Fruit fly (Drosophila melanogaster): ENCODE data around the gene Pbp95.

Pbp95 gene

DNA sequence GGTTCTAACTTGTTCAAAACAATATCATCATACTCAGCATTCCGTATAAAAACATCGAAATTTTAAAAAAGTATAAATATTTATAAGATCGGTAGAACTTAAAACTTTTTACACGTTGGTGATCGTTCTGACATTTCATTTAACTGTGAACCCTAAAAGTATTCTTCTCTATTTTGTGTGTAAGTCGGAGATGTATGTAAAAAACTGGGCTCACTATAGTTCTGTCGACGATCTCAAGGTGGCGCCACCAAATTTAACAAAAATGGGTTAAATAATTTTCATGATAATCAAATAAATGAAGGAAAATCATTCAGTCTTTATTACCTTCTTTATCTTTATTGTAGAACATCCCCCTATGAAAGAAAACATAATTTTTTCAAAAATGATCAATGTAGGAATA is 32.2 kb upstream of the Pbp95 start (continued):
- no peak for TF ChIP-seq nerfin-1 (tag; optimal IDR thresholded peaks at IDR 0.05)
- no peak for TF ChIP-seq CG13894 (tag; optimal IDR thresholded peaks at IDR 0.05)
- no peak for TF ChIP-seq sens-2 (GFP tag; IDR thresholded peaks at IDR 0.05)
- no peak for TF ChIP-seq Sox102F (GFP tag; optimal IDR thresholded peaks at IDR 0.05)
- no peak for TF ChIP-seq Dp (GFP tag; optimal IDR thresholded peaks at IDR 0.05)
- no peak for TF ChIP-seq zfh1 (GFP tag; IDR thresholded peaks at IDR 0.05)
- no peak for TF ChIP-seq Ssrp (tag; optimal IDR thresholded peaks at IDR 0.05)
- peak; percentile 32; the same call in 1 of the 3 replicates for TF ChIP-seq knrl (GFP tag; IDR thresholded peaks at IDR 0.05; ENCODE audit: partially characterized antibody)
- no peak for TF ChIP-seq lov (optimal IDR thresholded peaks at IDR 0.05)
- TF ChIP-seq lov (GFP tag; IDR thresholded peaks at IDR 0.05) = no peak
- TF ChIP-seq gcm (GFP tag; optimal IDR thresholded peaks at IDR 0.05) = no peak
- TF ChIP-seq CG6254 (GFP tag; optimal IDR thresholded peaks at IDR 0.05) = no peak
- peak; percentile 7 for TF ChIP-seq sens (GFP tag)
- no peak for TF ChIP-seq jumu (GFP tag; optimal IDR thresholded peaks at IDR 0.05)
- TF ChIP-seq CG7839 (tag; optimal IDR thresholded peaks at IDR 0.05) = peak; percentile 16
- TF ChIP-seq CTCF (GFP tag; optimal IDR thresholded peaks at IDR 0.05) = peak; percentile 96
- no peak for TF ChIP-seq CG2116 (GFP tag; optimal IDR thresholded peaks at IDR 0.05)
- TF ChIP-seq CG12219 (GFP tag; optimal IDR thresholded peaks at IDR 0.05) = no peak
- peak; percentile 16 for TF ChIP-seq CG1603 (tag; optimal IDR thresholded peaks at IDR 0.05)
- TF ChIP-seq CG14441 (GFP tag; IDR thresholded peaks at IDR 0.05) = no peak
- TF ChIP-seq CG16815 (GFP tag; optimal IDR thresholded peaks at IDR 0.05) = no peak
- TF ChIP-seq CG8359 (GFP tag; optimal IDR thresholded peaks at IDR 0.05; ENCODE audit: borderline replicate concordance) = no peak
- TF ChIP-seq CG32767 (GFP tag; IDR thresholded peaks at IDR 0.05) = no peak
- TF ChIP-seq Camta (GFP tag; optimal IDR thresholded peaks at IDR 0.05) = no peak
- TF ChIP-seq CG7928 (GFP tag; optimal IDR thresholded peaks at IDR 0.05) = no peak
- TF ChIP-seq CG7963 (GFP tag; IDR thresholded peaks at IDR 0.05; ENCODE audit: partially characterized antibody) = no peak
- no peak for TF ChIP-seq schlank (tag; optimal IDR thresholded peaks at IDR 0.05)
- no peak for TF ChIP-seq phol (tag; optimal IDR thresholded peaks at IDR 0.05)
- peak; percentile 8 for TF ChIP-seq HmgZ (tag; optimal IDR thresholded peaks at IDR 0.05)
- TF ChIP-seq luna (GFP tag; optimal IDR thresholded peaks at IDR 0.05) = no peak
- no peak for TF ChIP-seq fd64A (GFP tag; optimal IDR thresholded peaks at IDR 0.05)
- no peak for TF ChIP-seq sc (optimal IDR thresholded peaks at IDR 0.05)
- no peak for TF ChIP-seq sc (GFP tag; optimal IDR thresholded peaks at IDR 0.05)
- no peak for TF ChIP-seq gro (GFP tag; optimal IDR thresholded peaks at IDR 0.05)
- TF ChIP-seq CG13287 (GFP tag; IDR thresholded peaks at IDR 0.05; ENCODE audit: partially characterized antibody) = peak; percentile 24; the same call in 1 of the 2 replicates
- TF ChIP-seq Ravus (GFP tag; IDR thresholded peaks at IDR 0.05) = no peak
- TF ChIP-seq Sry-δ (GFP tag; optimal IDR thresholded peaks at IDR 0.05) = no peak
- TF ChIP-seq H15 (GFP tag; IDR thresholded peaks at IDR 0.05) = no peak
- TF ChIP-seq dysf (GFP tag; IDR thresholded peaks at IDR 0.05) = no peak
- TF ChIP-seq chif (GFP tag; optimal IDR thresholded peaks at IDR 0.05) = no peak
- no peak for TF ChIP-seq GATAe (GFP tag; conservative IDR thresholded peaks at IDR 0.05)
- no peak for TF ChIP-seq CG9932 (GFP tag; IDR thresholded peaks at IDR 0.05)
- no peak for TF ChIP-seq ase (GFP tag; IDR thresholded peaks at IDR 0.05)
- 0 out of 3 replicates have a peak, but pooled peaks have one; percentile 35 for TF ChIP-seq CG16813 (GFP tag; IDR thresholded peaks at IDR 0.05; ENCODE audit: partially characterized antibody)
- no peak for TF ChIP-seq klu (GFP tag; IDR thresholded peaks at IDR 0.05)
- TF ChIP-seq sqz (GFP tag; optimal IDR thresholded peaks at IDR 0.05) = no peak
- TF ChIP-seq NK7.1 (GFP tag; optimal IDR thresholded peaks at IDR 0.05) = no peak
- TF ChIP-seq ash1 (GFP tag; optimal IDR thresholded peaks at IDR 0.05) = no peak
- TF ChIP-seq bbx (GFP tag; IDR thresholded peaks at IDR 0.05; ENCODE audit: partially characterized antibody) = 0 out of 2 replicates have a peak, but pooled peaks have one; percentile 8
- TF ChIP-seq grau (tag; optimal IDR thresholded peaks at IDR 0.05) = peak; percentile 12
- TF ChIP-seq D19A (tag; optimal IDR thresholded peaks at IDR 0.05) = no peak
- TF ChIP-seq CG14860 (GFP tag; IDR thresholded peaks at IDR 0.05; ENCODE audit: partially characterized antibody) = no peak

Measured in whole organism, embryonic.